Fruit fly (Drosophila melanogaster): ENCODE data around the gene Smn.

The Smn gene

dm6 chr3L:16594922-16595518 is 13.7 kb upstream of the Smn start, which contains the start of the genes spd-2 and Apl (continued):
- TF ChIP-seq phol (tag; optimal IDR thresholded peaks at IDR 0.05) (peak; percentile 90), CG6272 (GFP tag; IDR thresholded peaks at IDR 0.05) (no peak), ken (GFP tag; IDR thresholded peaks at IDR 0.05) (no peak), pita (GFP tag; optimal IDR thresholded peaks at IDR 0.05) (no peak), bab2 (GFP tag; optimal IDR thresholded peaks at IDR 0.05) (no peak), mirr (GFP tag; optimal IDR thresholded peaks at IDR 0.05) (no peak), CG2199 (GFP tag; IDR thresholded peaks at IDR 0.05) (no peak), sens-2 (GFP tag; IDR thresholded peaks at IDR 0.05) (no peak), chinmo (GFP tag; IDR thresholded peaks at IDR 0.05; ENCODE audit: partially characterized antibody) (peak; percentile 82; the same call in 1 of the 4 replicates), Ravus (GFP tag; IDR thresholded peaks at IDR 0.05) (no peak), onecut (GFP tag; IDR thresholded peaks at IDR 0.05) (no peak), jing (GFP tag; optimal IDR thresholded peaks at IDR 0.05) (no peak), CG14965 (GFP tag; optimal IDR thresholded peaks at IDR 0.05; ENCODE audit: borderline replicate concordance) (no peak), wor (GFP tag; IDR thresholded peaks at IDR 0.05) (no peak), HmgZ (tag; optimal IDR thresholded peaks at IDR 0.05) (peak; percentile 29), CG17359 (tag; optimal IDR thresholded peaks at IDR 0.05) (no peak), CG13894 (tag; optimal IDR thresholded peaks at IDR 0.05) (no peak), CG3163 (GFP tag; optimal IDR thresholded peaks at IDR 0.05) (no peak), dmrt11E (tag; optimal IDR thresholded peaks at IDR 0.05) (no peak), pros (GFP tag; optimal IDR thresholded peaks at IDR 0.05) (no peak), Jarid2 (GFP tag; optimal IDR thresholded peaks at IDR 0.05) (no peak), CG7372 (GFP tag; IDR thresholded peaks at IDR 0.05) (no peak), BEAF-32 (GFP tag; optimal IDR thresholded peaks at IDR 0.05) (peak; percentile 28), Atf3 (GFP tag; optimal IDR thresholded peaks at IDR 0.05) (no peak), CG7928 (GFP tag; optimal IDR thresholded peaks at IDR 0.05) (peak; percentile 85), CG8388 (GFP tag; optimal IDR thresholded peaks at IDR 0.05) (no peak), schlank (tag; optimal IDR thresholded peaks at IDR 0.05) (no peak), Six4 (GFP tag; optimal IDR thresholded peaks at IDR 0.05) (no peak), emc (GFP tag; optimal IDR thresholded peaks at IDR 0.05) (no peak), Nf-YB (GFP tag; optimal IDR thresholded peaks at IDR 0.05) (no peak), CG4820 (GFP tag; optimal IDR thresholded peaks at IDR 0.05) (no peak), ranshi (GFP tag; IDR thresholded peaks at IDR 0.05) (no peak), Hmr (GFP tag; optimal IDR thresholded peaks at IDR 0.05) (no peak), CG9932 (GFP tag; IDR thresholded peaks at IDR 0.05) (no peak), MTF-1 (GFP tag; optimal IDR thresholded peaks at IDR 0.05; ENCODE audit: borderline replicate concordance) (no peak), CG1792 (GFP tag; optimal IDR thresholded peaks at IDR 0.05) (no peak), Gug (GFP tag; IDR thresholded peaks at IDR 0.05) (no peak), vfl (GFP tag; optimal IDR thresholded peaks at IDR 0.05) (no peak), CG14860 (GFP tag; IDR thresholded peaks at IDR 0.05; ENCODE audit: partially characterized antibody) (peak; percentile 71; the same call in 2 of the 3 replicates), HmgD (GFP tag; optimal IDR thresholded peaks at IDR 0.05) (no peak), B-H2 (GFP tag; optimal IDR thresholded peaks at IDR 0.05) (no peak), CG10462 (GFP tag; optimal IDR thresholded peaks at IDR 0.05) (no peak), org-1 (GFP tag; optimal IDR thresholded peaks at IDR 0.05) (no peak), sisA (GFP tag; IDR thresholded peaks at IDR 0.05) (no peak), Asciz (GFP tag; optimal IDR thresholded peaks at IDR 0.05) (no peak), CG13775 (GFP tag; optimal IDR thresholded peaks at IDR 0.05) (no peak), CG6854 (GFP tag; optimal IDR thresholded peaks at IDR 0.05) (no peak), ash1 (GFP tag; optimal IDR thresholded peaks at IDR 0.05) (no peak), Scr (GFP tag; IDR thresholded peaks at IDR 0.05; ENCODE audit: partially characterized antibody) (peak; percentile 57), CG4360 (GFP tag; IDR thresholded peaks at IDR 0.05) (no peak), Sox100B (GFP tag; optimal IDR thresholded peaks at IDR 0.05) (no peak)

Data from whole organism, embryonic.